Fruit fly (Drosophila melanogaster): ENCODE results near the gene SNF4Agamma.

SNF4Agamma gene

DNA sequence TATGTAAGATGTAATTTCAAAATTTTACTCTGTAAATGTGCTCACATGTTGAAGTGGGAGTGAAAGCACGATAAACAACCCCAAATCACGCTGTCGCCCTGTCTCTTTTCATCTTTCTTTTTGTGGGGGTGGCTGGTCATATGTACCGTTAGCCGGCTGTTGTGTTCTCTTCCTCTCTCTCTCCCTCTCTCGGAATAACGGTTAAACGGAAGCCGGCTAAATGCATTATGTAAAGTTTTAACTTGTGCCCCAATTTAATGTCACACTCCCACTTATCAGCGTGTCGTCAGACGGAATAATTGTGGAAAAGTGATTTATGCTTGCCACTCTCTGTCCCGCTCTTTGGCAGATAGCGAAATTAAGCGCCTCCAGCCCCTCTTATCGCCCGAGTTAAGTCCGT is 802 bp downstream of the SNF4Agamma start:
- TF ChIP-seq Taf1 (GFP tag; IDR thresholded peaks at IDR 0.05) (0 out of 2 replicates have a peak, but pooled peaks have one; percentile 22), NC2α (GFP tag; optimal IDR thresholded peaks at IDR 0.05) (no peak), ato (GFP tag; IDR thresholded peaks at IDR 0.05; ENCODE audit: partially characterized antibody) (0 out of 2 replicates have a peak, but pooled peaks have one; percentile 18), CG15011 (GFP tag; optimal IDR thresholded peaks at IDR 0.05) (peak; percentile 4), seq (GFP tag; IDR thresholded peaks at IDR 0.05) (peak; percentile 73), Sox102F (GFP tag; optimal IDR thresholded peaks at IDR 0.05) (no peak), CG18599 (GFP tag; optimal IDR thresholded peaks at IDR 0.05) (no peak), nerfin-1 (tag; optimal IDR thresholded peaks at IDR 0.05) (peak; percentile 12), Pdp1 (GFP tag; optimal IDR thresholded peaks at IDR 0.05) (peak in 1 of 2 experiments; percentile 71), CG10321 (GFP tag; IDR thresholded peaks at IDR 0.05) (peak; percentile 51; the same call in 1 of the 2 replicates), wek (GFP tag; optimal IDR thresholded peaks at IDR 0.05) (no peak), exex (tag; optimal IDR thresholded peaks at IDR 0.05) (peak; percentile 69), CG31388 (GFP tag; optimal IDR thresholded peaks at IDR 0.05) (no peak), CG1603 (tag; optimal IDR thresholded peaks at IDR 0.05) (no peak), CG12659 (GFP tag; optimal IDR thresholded peaks at IDR 0.05) (no peak), Oli (tag; optimal IDR thresholded peaks at IDR 0.05) (no peak), CG1832 (GFP tag; optimal IDR thresholded peaks at IDR 0.05) (no peak), pnt (GFP tag; optimal IDR thresholded peaks at IDR 0.05) (no peak), Trl (optimal IDR thresholded peaks at IDR 0.05) (peak in 1 of 2 experiments; percentile 54), Trl (GFP tag; optimal IDR thresholded peaks at IDR 0.05) (no peak)

DNA sequence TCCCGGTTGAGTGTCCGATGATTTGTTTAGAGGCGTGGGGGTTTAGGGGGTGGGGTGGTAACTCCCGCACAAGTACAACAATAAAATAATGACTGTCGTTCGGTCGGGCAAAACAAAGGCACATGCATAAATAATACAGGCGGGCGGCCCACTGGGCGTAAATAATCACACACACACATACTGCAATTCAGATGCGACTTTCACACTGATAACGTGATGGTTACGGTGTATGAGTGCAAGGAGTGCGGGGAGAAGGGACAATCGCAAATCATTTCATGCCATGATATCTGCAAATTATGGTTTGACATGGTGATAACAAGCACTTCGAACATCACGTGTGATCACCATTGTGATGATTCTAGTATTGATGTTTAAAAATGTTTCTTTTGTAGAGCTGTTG is 9.6 kb downstream of the SNF4Agamma start:
- TF ChIP-seq E2f2 (GFP tag; IDR thresholded peaks at IDR 0.05) (no peak), HmgD (GFP tag; optimal IDR thresholded peaks at IDR 0.05) (no peak), CG8944 (GFP tag; optimal IDR thresholded peaks at IDR 0.05) (no peak), CG18764 (GFP tag; optimal IDR thresholded peaks at IDR 0.05) (no peak), E2f1 (GFP tag; IDR thresholded peaks at IDR 0.05) (no peak), Atf6 (GFP tag; IDR thresholded peaks at IDR 0.05) (no peak), zen (tag; optimal IDR thresholded peaks at IDR 0.05) (no peak), klu (GFP tag; IDR thresholded peaks at IDR 0.05) (no peak), YL-1 (GFP tag; optimal IDR thresholded peaks at IDR 0.05) (no peak), gt (GFP tag; IDR thresholded peaks at IDR 0.05) (no peak), nerfin-2 (GFP tag; IDR thresholded peaks at IDR 0.05; ENCODE audit: partially characterized antibody) (no peak), CG7372 (GFP tag; IDR thresholded peaks at IDR 0.05) (no peak), CG31388 (GFP tag; optimal IDR thresholded peaks at IDR 0.05) (no peak), CG4854 (GFP tag; optimal IDR thresholded peaks at IDR 0.05) (no peak), CG6765 (GFP tag; optimal IDR thresholded peaks at IDR 0.05) (no peak), dimm (GFP tag; IDR thresholded peaks at IDR 0.05) (no peak), exex (tag; optimal IDR thresholded peaks at IDR 0.05) (peak; percentile 30), Drgx (GFP tag; IDR thresholded peaks at IDR 0.05) (no peak), ERR (GFP tag; optimal IDR thresholded peaks at IDR 0.05) (no peak), gcm (GFP tag; optimal IDR thresholded peaks at IDR 0.05) (peak; percentile 42), Taf1 (GFP tag; IDR thresholded peaks at IDR 0.05) (no peak), cwo (GFP tag; optimal IDR thresholded peaks at IDR 0.05) (peak; percentile 59), sug (tag; optimal IDR thresholded peaks at IDR 0.05) (peak; percentile 54), dati (GFP tag; IDR thresholded peaks at IDR 0.05) (no peak), CG11093 (GFP tag; IDR thresholded peaks at IDR 0.05) (no peak), wdn (GFP tag; IDR thresholded peaks at IDR 0.05) (no peak), fd64A (GFP tag; optimal IDR thresholded peaks at IDR 0.05) (no peak), Antp (GFP tag; optimal IDR thresholded peaks at IDR 0.05) (no peak), nom (GFP tag; optimal IDR thresholded peaks at IDR 0.05) (peak; percentile 22), CG15479 (GFP tag; optimal IDR thresholded peaks at IDR 0.05) (peak; percentile 65), knrl (GFP tag; IDR thresholded peaks at IDR 0.05; ENCODE audit: partially characterized antibody) (no peak), Bdp1 (GFP tag; optimal IDR thresholded peaks at IDR 0.05) (no peak), crol (GFP tag; IDR thresholded peaks at IDR 0.05) (peak; percentile 61), maf-S (GFP tag; optimal IDR thresholded peaks at IDR 0.05) (no peak)
